Worm (Caenorhabditis elegans) whole organism, late embryonic: ENCODE data around the gene T23D5.8.

Experiments
- C08G9.2 ChIP-seq: sonication (generic microtip); optimal IDR thresholded peaks from 2 replicates; lab custom pipeline; 2016; ENCODE audit warnings: mild to moderate bottlenecking, missing genetic modification characterization, moderate library complexity, missing compliant biosample characterization
- C38D4.7 ChIP-seq: fragments of 200-800 bp; sonication (Bioruptor generic); optimal IDR thresholded peaks from 2 replicates; lab custom pipeline; 2018; ENCODE audit warnings: mild to moderate bottlenecking, missing genetic modification characterization, moderate library complexity, missing compliant biosample characterization
- F13H6.1 ChIP-seq: sonication (generic microtip); optimal IDR thresholded peaks from 2 replicates; lab custom pipeline; 2016; ENCODE audit warnings: missing genetic modification characterization, missing compliant biosample characterization
- K02D7.2 ChIP-seq: sonication (generic microtip); optimal IDR thresholded peaks from 2 replicates; lab custom pipeline; 2017; ENCODE audit warnings: mild to moderate bottlenecking, missing genetic modification characterization, missing compliant biosample characterization
- K09A11.1 ChIP-seq: sonication (generic microtip); optimal IDR thresholded peaks from 2 replicates; lab custom pipeline; 2017; ENCODE audit warnings: antibody characterized with exemption, mild to moderate bottlenecking, missing genetic modification characterization, missing compliant biosample characterization; ENCODE audit not compliant: insufficient read depth
- Y22D7AL.16 ChIP-seq: sonication (generic microtip); optimal IDR thresholded peaks from 2 replicates; lab custom pipeline; 2016; ENCODE audit warnings: missing genetic modification characterization, missing compliant biosample characterization
- ama-1 ChIP-seq: fragments of 150-350 bp; optimal IDR thresholded peaks from 2 replicates; lab custom pipeline; 2014
- ceh-14 ChIP-seq: sonication (generic microtip); optimal IDR thresholded peaks from 2 replicates; lab custom pipeline; 2016; ENCODE audit warnings: missing genotype, missing genetic modification characterization, missing compliant biosample characterization
- ceh-18 ChIP-seq: sonication (generic microtip); optimal IDR thresholded peaks from 2 replicates; lab custom pipeline; 2016; ENCODE audit warnings: missing genetic modification characterization, missing compliant biosample characterization
- ceh-2 ChIP-seq: sonication (generic microtip); optimal IDR thresholded peaks from 2 replicates; lab custom pipeline; 2016; ENCODE audit warnings: missing genotype, missing genetic modification characterization, missing compliant biosample characterization
- ceh-22 ChIP-seq: sonication (generic microtip); optimal IDR thresholded peaks from 2 replicates; lab custom pipeline; 2017; ENCODE audit warnings: missing biosample characterization, missing genetic modification characterization
- ceh-24 ChIP-seq: sonication (generic microtip); optimal IDR thresholded peaks from 2 replicates; lab custom pipeline; 2016; ENCODE audit warnings: mild to moderate bottlenecking, missing genetic modification characterization, missing compliant biosample characterization
- ceh-30 ChIP-seq: fragments of 150-350 bp; optimal IDR thresholded peaks from 2 replicates; lab custom pipeline; 2014; ENCODE audit warnings: missing biosample characterization, missing genetic modification characterization
- ceh-31 ChIP-seq: sonication (generic microtip); optimal IDR thresholded peaks from 2 replicates; lab custom pipeline; 2016; ENCODE audit warnings: missing genetic modification characterization, missing compliant biosample characterization
- ceh-6 ChIP-seq: fragments of 200-800 bp; sonication (Bioruptor generic); optimal IDR thresholded peaks from 2 replicates; lab custom pipeline; 2018; ENCODE audit warnings: mild to moderate bottlenecking, missing genetic modification characterization, missing compliant biosample characterization
- che-1 ChIP-seq: sonication (generic microtip); optimal IDR thresholded peaks from 2 replicates; lab custom pipeline; 2016; ENCODE audit warnings: mild to moderate bottlenecking, missing genetic modification characterization, missing compliant biosample characterization
- dmd-4 ChIP-seq: sonication (generic microtip); optimal IDR thresholded peaks from 2 replicates; lab custom pipeline; 2016; ENCODE audit warnings: borderline replicate concordance, missing genetic modification characterization, missing compliant biosample characterization
- elt-2 ChIP-seq: sonication (generic microtip); optimal IDR thresholded peaks from 2 replicates; lab custom pipeline; 2016; ENCODE audit warnings: missing genetic modification reagents, missing genetic modification characterization, missing compliant biosample characterization
- elt-4 ChIP-seq: sonication (generic microtip); optimal IDR thresholded peaks from 2 replicates; lab custom pipeline; 2016; ENCODE audit warnings: missing genetic modification characterization, missing compliant biosample characterization
- fkh-10 ChIP-seq: fragments of 150-350 bp; optimal IDR thresholded peaks from 2 replicates; lab custom pipeline; 2014; ENCODE audit warnings: missing biosample characterization, missing genetic modification reagents, missing genetic modification characterization
- hlh-15 ChIP-seq: sonication (generic microtip); optimal IDR thresholded peaks from 2 replicates; lab custom pipeline; 2016; ENCODE audit warnings: missing genetic modification characterization, missing compliant biosample characterization
- hlh-30 ChIP-seq: sonication (generic microtip); optimal IDR thresholded peaks from 2 replicates; lab custom pipeline; 2017; ENCODE audit warnings: antibody characterized with exemption, missing genetic modification characterization, missing compliant biosample characterization; ENCODE audit not compliant: insufficient read depth
- hlh-6 ChIP-seq: sonication (generic microtip); optimal IDR thresholded peaks from 2 replicates; lab custom pipeline; 2016; ENCODE audit warnings: missing genotype, missing genetic modification characterization, missing compliant biosample characterization
- nfya-1 ChIP-seq: sonication (generic microtip); optimal IDR thresholded peaks from 2 replicates; lab custom pipeline; 2017; ENCODE audit warnings: missing genetic modification characterization, mild to moderate bottlenecking, missing compliant biosample characterization, antibody characterized with exemption, moderate library complexity
- nhr-11 ChIP-seq: fragments of 150-350 bp; optimal IDR thresholded peaks from 2 replicates; lab custom pipeline; 2014; ENCODE audit warnings: missing biosample characterization, missing genetic modification characterization
- nhr-232 ChIP-seq: sonication (generic microtip); optimal IDR thresholded peaks from 2 replicates; lab custom pipeline; 2016; ENCODE audit warnings: missing genetic modification characterization, missing compliant biosample characterization
- npax-4 ChIP-seq: sonication (generic microtip); optimal IDR thresholded peaks from 2 replicates; lab custom pipeline; 2016; ENCODE audit warnings: missing genetic modification characterization, missing compliant biosample characterization
- pag-3 ChIP-seq: sonication (generic microtip); optimal IDR thresholded peaks from 2 replicates; lab custom pipeline; 2016; ENCODE audit warnings: missing compliant biosample characterization, missing genetic modification characterization, borderline replicate concordance
- pat-9 ChIP-seq: fragments of 200-800 bp; sonication (Bioruptor generic); optimal IDR thresholded peaks from 2 replicates; lab custom pipeline; 2018; ENCODE audit warnings: mild to moderate bottlenecking, missing genetic modification characterization, moderate library complexity, missing compliant biosample characterization
- pha-4 ChIP-seq: fragments of 150-350 bp; optimal IDR thresholded peaks from 2 replicates; lab custom pipeline; 2018; ENCODE audit warnings: missing biosample characterization, missing genetic modification reagents, missing genetic modification characterization
- pqm-1 ChIP-seq: sonication (generic microtip); optimal IDR thresholded peaks from 2 replicates; lab custom pipeline; 2016; ENCODE audit warnings: missing genetic modification characterization, missing compliant biosample characterization
- pros-1 ChIP-seq: fragments of 150-350 bp; optimal IDR thresholded peaks from 2 replicates; lab custom pipeline; 2014; ENCODE audit warnings: missing biosample characterization, missing genetic modification reagents, missing genetic modification characterization
- rnt-1 ChIP-seq: sonication (generic microtip); optimal IDR thresholded peaks from 2 replicates; lab custom pipeline; 2016; ENCODE audit warnings: missing genetic modification characterization, missing compliant biosample characterization
- sox-2 ChIP-seq: fragments of 200-800 bp; sonication (Bioruptor generic); IDR thresholded peaks from 2 replicates; pipeline ENCODE4 v1.3.6; 2022; ENCODE audit warnings: missing genetic modification reagents, missing genetic modification characterization, missing compliant biosample characterization
- sox-4 ChIP-seq: sonication (generic microtip); optimal IDR thresholded peaks from 2 replicates; lab custom pipeline; 2017; ENCODE audit warnings: mild to moderate bottlenecking, missing genetic modification characterization, inconsistent platforms, missing compliant biosample characterization
- syd-9 ChIP-seq: sonication (generic microtip); optimal IDR thresholded peaks from 2 replicates; lab custom pipeline; 2016; ENCODE audit warnings: mild to moderate bottlenecking, missing genetic modification characterization, moderate library complexity, missing compliant biosample characterization
- tbx-2 ChIP-seq: sonication (generic microtip); optimal IDR thresholded peaks from 2 replicates; lab custom pipeline; 2016; ENCODE audit warnings: missing genetic modification characterization, missing compliant biosample characterization
- unc-42 ChIP-seq: sonication (generic microtip); optimal IDR thresholded peaks from 2 replicates; lab custom pipeline; 2016; ENCODE audit warnings: missing genotype, missing genetic modification characterization, missing compliant biosample characterization
- unc-55 ChIP-seq: sonication (generic microtip); optimal IDR thresholded peaks from 2 replicates; lab custom pipeline; 2017; ENCODE audit warnings: missing biosample characterization, missing genetic modification reagents, missing genetic modification characterization
- zip-5 ChIP-seq: sonication (generic microtip); optimal IDR thresholded peaks from 2 replicates; lab custom pipeline; 2016; ENCODE audit warnings: missing genetic modification characterization, missing compliant biosample characterization

The T23D5.8 gene

DNA sequence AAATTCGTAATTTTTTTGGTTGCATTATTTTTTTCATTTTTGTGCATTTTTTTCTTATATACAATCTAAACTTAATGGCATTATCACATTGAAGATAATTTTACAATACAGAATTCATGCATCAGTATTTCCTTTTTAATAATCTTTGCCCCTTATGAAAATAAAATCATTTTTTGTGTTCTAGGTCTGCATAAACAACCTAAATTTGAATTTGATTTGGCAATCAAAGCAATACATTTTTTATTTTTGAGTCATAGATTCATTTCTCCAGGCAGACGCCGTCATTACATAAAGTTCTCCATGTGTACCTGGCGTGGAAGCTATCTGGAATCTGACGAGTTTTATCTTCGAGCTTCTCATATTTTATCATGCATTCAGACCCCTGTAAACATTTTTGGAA, 26.4 kb downstream of the T23D5.8 start, which contains the start of gene srh-140:
Gene srh-140, plus strand, starts transcription at position 301 of the 400 bp plus-strand sequence.
- TF ChIP-seq F13H6.1 (tag; lab: Kevin White, UChicago), result no peak
- no peak for TF ChIP-seq elt-4 (tag; lab: Kevin White, UChicago)
- TF ChIP-seq pat-9 (tag; lab: Kevin White, UChicago), result no peak
- TF ChIP-seq C08G9.2 (tag; lab: Kevin White, UChicago), result no peak
- no peak for TF ChIP-seq dmd-4
- TF ChIP-seq tbx-2 (tag; lab: Kevin White, UChicago), result no peak
- no peak for TF ChIP-seq K02D7.2 (tag; lab: Kevin White, UChicago)
- TF ChIP-seq unc-42, result no peak
- no peak for TF ChIP-seq syd-9
- no peak for TF ChIP-seq ceh-6 (GFP tag; lab: Kevin White, UChicago)
- TF ChIP-seq unc-55 (GFP tag; lab: Kevin White, UChicago), result no peak
- no peak for TF ChIP-seq sox-2 (GFP tag; lab: Robert Waterston, UW)
- no peak for TF ChIP-seq ceh-24 (tag; lab: Kevin White, UChicago)
- no peak for TF ChIP-seq nfya-1 (tag; lab: Kevin White, UChicago)
- TF ChIP-seq elt-2, result no peak
- no peak for TF ChIP-seq nhr-232 (tag; lab: Kevin White, UChicago)
- TF ChIP-seq sox-4 (tag; lab: Kevin White, UChicago), result no peak
- TF ChIP-seq fkh-10, result no peak
- TF ChIP-seq pros-1 (tag; lab: Kevin White, UChicago), result no peak
- no peak for TF ChIP-seq rnt-1 (tag; lab: Kevin White, UChicago)

- TF ChIP-seq F13H6.1 (tag; lab: Kevin White, UChicago) (no peak), ceh-31 (tag; lab: Kevin White, UChicago) (no peak), elt-4 (tag; lab: Kevin White, UChicago) (no peak), nhr-11 (tag; lab: Kevin White, UChicago) (no peak), npax-4 (tag; lab: Kevin White, UChicago) (no peak), ceh-14 (tag; lab: Kevin White, UChicago) (no peak), zip-5 (no peak), pag-3 (no peak), ama-1 (lab: Kevin White, UChicago) (no peak), pha-4 (tag; lab: Kevin White, UChicago) (no peak), Y22D7AL.16 (tag; lab: Kevin White, UChicago) (no peak), hlh-15 (tag; lab: Kevin White, UChicago) (no peak), syd-9 (no peak)
These were observed 26.8 kb downstream of the T23D5.8 start for ce11 chrV:15721431-15721830.

DNA sequence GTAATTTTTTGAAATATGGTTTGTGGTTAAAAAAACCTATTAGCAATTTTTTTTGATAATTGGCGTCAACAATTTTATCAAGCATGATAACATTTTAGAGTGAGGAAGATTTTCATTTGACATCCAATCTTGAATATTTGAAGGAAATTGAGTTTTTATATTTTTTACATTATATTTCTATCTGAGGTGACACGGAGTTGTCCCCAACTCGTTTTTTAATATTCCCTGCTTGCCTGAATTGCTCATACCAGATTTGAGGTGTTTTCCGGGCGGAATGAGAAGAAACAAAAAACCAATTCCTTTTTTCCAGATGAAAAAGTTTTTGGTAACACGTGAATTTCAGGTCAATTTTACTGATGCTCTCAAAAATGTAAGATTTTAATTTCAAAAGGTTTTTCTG, 28.7 kb downstream of the T23D5.8 start, which contains the start of gene Y6E2A.7:
Gene Y6E2A.7, plus strand, starts transcription at position 301 of the 400 bp plus-strand sequence.
- no peak for TF ChIP-seq zip-5
- no peak for TF ChIP-seq syd-9

DNA sequence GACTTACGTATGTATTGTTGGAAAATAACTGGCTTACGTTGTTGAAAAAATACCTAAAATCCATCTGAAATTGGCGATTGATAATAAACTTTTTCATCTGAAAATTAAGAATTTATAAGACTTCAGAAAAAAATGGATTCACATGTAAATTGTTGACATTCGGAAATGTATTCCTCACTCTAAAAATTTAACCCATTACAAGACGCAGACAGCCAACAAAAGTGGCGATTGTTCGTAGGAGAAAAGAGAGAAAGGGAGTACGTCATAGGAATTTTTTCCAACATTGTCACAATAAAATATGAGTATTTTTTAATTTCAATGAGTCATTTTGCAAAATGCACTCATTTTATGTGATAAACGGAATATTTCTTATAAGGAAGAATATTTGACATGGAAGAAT, 29.7 kb downstream of the T23D5.8 start, which contains the start of gene Y6E2A.5:
Gene Y6E2A.5, minus strand, starts transcription at position 101 of the 400 bp plus-strand sequence.
- no peak for TF ChIP-seq pha-4 (tag; lab: Kevin White, UChicago)
- TF ChIP-seq elt-4 (tag; lab: Kevin White, UChicago), result no peak
- no peak for TF ChIP-seq che-1 (tag; lab: Kevin White, UChicago)
- TF ChIP-seq syd-9, result no peak
- no peak for TF ChIP-seq C38D4.7 (GFP tag; lab: Kevin White, UChicago)
- TF ChIP-seq sox-4 (tag; lab: Kevin White, UChicago), result no peak
- no peak for TF ChIP-seq ceh-22 (tag; lab: Kevin White, UChicago)
- TF ChIP-seq hlh-6 (tag; lab: Kevin White, UChicago), result no peak
- no peak for TF ChIP-seq K09A11.1 (tag; lab: Kevin White, UChicago)
- TF ChIP-seq ceh-2, result no peak
- TF ChIP-seq hlh-30 (tag; lab: Kevin White, UChicago), result no peak
- TF ChIP-seq ceh-30 (tag; lab: Kevin White, UChicago), result no peak
- TF ChIP-seq pag-3, result no peak
- TF ChIP-seq ceh-31 (tag; lab: Kevin White, UChicago), result no peak
- no peak for TF ChIP-seq nfya-1 (tag; lab: Kevin White, UChicago)
- TF ChIP-seq ceh-18 (tag; lab: Kevin White, UChicago), result no peak
- no peak for TF ChIP-seq pqm-1 (tag; lab: Kevin White, UChicago)
